Worm (Caenorhabditis elegans): ENCODE results near the gene pxmp-4.

Gene pxmp-4

ce11 chrIV:326564-327070, 10.4 kb downstream of the pxmp-4 start, which contains the start of gene col-101:
Gene col-101 (minus strand): TSS chrIV:327020.
- no peak for TF ChIP-seq zip-8 (tag; optimal IDR thresholded peaks at IDR 0.05)
- TF ChIP-seq cnd-1 (tag; optimal IDR thresholded peaks at IDR 0.05), result no peak
- no peak for TF ChIP-seq nhr-28 (tag; optimal IDR thresholded peaks at IDR 0.05)
- TF ChIP-seq nhr-237 (tag; optimal IDR thresholded peaks at IDR 0.05), result no peak
- TF ChIP-seq elt-1 (tag; optimal IDR thresholded peaks at IDR 0.05; ENCODE audit: borderline replicate concordance, insufficient read depth), result no peak
- TF ChIP-seq ces-1 (GFP tag; optimal IDR thresholded peaks at IDR 0.05), result no peak
- no peak for TF ChIP-seq hlh-1 (tag; optimal IDR thresholded peaks at IDR 0.05)
- no peak for TF ChIP-seq elt-3 (tag; optimal IDR thresholded peaks at IDR 0.05)
- TF ChIP-seq ztf-11 (tag; optimal IDR thresholded peaks at IDR 0.05), result no peak
- TF ChIP-seq M03D4.4 (tag; optimal IDR thresholded peaks at IDR 0.05), result no peak
- TF ChIP-seq ham-2 (GFP tag; optimal IDR thresholded peaks at IDR 0.05), result no peak
- TF ChIP-seq nhr-2 (tag; optimal IDR thresholded peaks at IDR 0.05), result no peak

ce11 chrIV:325640-326039, 11.3 kb downstream of the pxmp-4 start:
- no peak for TF ChIP-seq elt-1 (tag; optimal IDR thresholded peaks at IDR 0.05; ENCODE audit: borderline replicate concordance, insufficient read depth)
- no peak for TF ChIP-seq mep-1 (tag; optimal IDR thresholded peaks at IDR 0.05)
- no peak for TF ChIP-seq lin-32 (GFP tag; optimal IDR thresholded peaks at IDR 0.05)
- TF ChIP-seq hlh-1 (tag; optimal IDR thresholded peaks at IDR 0.05), result no peak
- TF ChIP-seq ceh-39 (tag; optimal IDR thresholded peaks at IDR 0.05), result no peak
- no peak for TF ChIP-seq ztf-11 (tag; optimal IDR thresholded peaks at IDR 0.05)
- no peak for TF ChIP-seq unc-39 (tag; optimal IDR thresholded peaks at IDR 0.05)
- no peak for TF ChIP-seq nhr-2 (tag; optimal IDR thresholded peaks at IDR 0.05)
- TF ChIP-seq bed-3 (GFP tag; optimal IDR thresholded peaks at IDR 0.05), result no peak
- TF ChIP-seq nhr-237 (tag; optimal IDR thresholded peaks at IDR 0.05), result no peak

DNA sequence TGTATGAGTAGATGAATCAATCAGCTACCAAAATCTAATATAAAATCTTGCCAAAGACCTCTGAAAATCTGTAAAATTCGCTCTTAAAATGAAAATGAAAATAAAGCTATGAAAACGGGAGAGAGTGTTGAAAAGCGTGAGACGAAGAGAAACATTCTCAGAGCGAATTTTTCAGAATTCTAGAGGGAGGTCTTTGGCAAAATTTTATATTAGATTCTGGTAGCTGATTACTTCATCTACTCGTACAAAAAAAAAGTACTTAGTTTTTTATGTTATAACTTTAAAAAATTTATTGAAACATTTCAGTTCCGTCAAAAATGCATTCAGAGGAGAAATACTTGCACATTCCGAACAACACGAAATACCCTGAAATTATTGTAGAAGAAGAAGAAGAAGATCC, 12.2 kb downstream of the pxmp-4 start, which contains the start of gene drl-1:
Gene drl-1, plus strand, starts transcription at position 301 of the 400 bp plus-strand sequence.
- TF ChIP-seq hlh-1 (tag; optimal IDR thresholded peaks at IDR 0.05) (no peak), ztf-11 (tag; optimal IDR thresholded peaks at IDR 0.05) (no peak), zip-8 (tag; optimal IDR thresholded peaks at IDR 0.05) (no peak), snpc-4 (tag; optimal IDR thresholded peaks at IDR 0.05) (no peak), mls-2 (tag; optimal IDR thresholded peaks at IDR 0.05) (no peak), nhr-76 (tag; optimal IDR thresholded peaks at IDR 0.05) (no peak), elt-1 (tag; optimal IDR thresholded peaks at IDR 0.05; ENCODE audit: borderline replicate concordance, insufficient read depth) (no peak), ham-2 (GFP tag; optimal IDR thresholded peaks at IDR 0.05) (no peak), flh-1 (GFP tag; optimal IDR thresholded peaks at IDR 0.05) (no peak), blmp-1 (tag; optimal IDR thresholded peaks at IDR 0.05) (no peak)

DNA sequence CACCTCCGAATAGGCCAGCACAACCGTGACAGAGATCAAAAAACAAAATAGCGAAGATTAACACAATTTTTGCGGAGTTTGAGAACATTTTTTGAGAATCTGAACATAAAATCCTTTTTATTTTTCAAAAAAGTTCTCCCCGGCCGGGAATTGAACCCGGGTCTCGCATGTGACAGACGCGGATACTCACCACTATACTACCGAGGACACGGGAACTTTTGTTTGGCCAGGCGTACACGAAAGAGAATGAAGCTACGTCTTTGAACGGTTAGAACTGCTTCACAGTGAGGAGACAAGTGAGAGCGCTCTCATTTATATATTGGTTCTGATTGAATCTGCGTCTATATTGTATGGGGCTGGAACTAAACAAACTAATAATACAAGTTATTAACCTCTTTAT, 14.5 kb downstream of the pxmp-4 start, which contains the start of gene grl-26:
Gene grl-26, minus strand, starts transcription at position 318 of the 400 bp plus-strand sequence.
- TF ChIP-seq ceh-43 (GFP tag; optimal IDR thresholded peaks at IDR 0.05) (peak; percentile 10), ztf-11 (tag; optimal IDR thresholded peaks at IDR 0.05) (no peak), flh-1 (GFP tag; optimal IDR thresholded peaks at IDR 0.05) (no peak), nhr-12 (tag; optimal IDR thresholded peaks at IDR 0.05) (no peak), nhr-76 (tag; optimal IDR thresholded peaks at IDR 0.05) (no peak), drap-1 (GFP tag; optimal IDR thresholded peaks at IDR 0.05) (peak; percentile 66), sptf-1 (tag; optimal IDR thresholded peaks at IDR 0.05) (peak; percentile 78), ceh-39 (tag; optimal IDR thresholded peaks at IDR 0.05) (no peak), lin-32 (GFP tag; optimal IDR thresholded peaks at IDR 0.05) (peak; percentile 67), pha-4 (tag; optimal IDR thresholded peaks at IDR 0.05) (peak; percentile 3), cnd-1 (tag; optimal IDR thresholded peaks at IDR 0.05) (peak; percentile 38), unc-62 (GFP tag; optimal IDR thresholded peaks at IDR 0.05) (no peak), nhr-28 (tag; optimal IDR thresholded peaks at IDR 0.05) (no peak), hlh-1 (tag; optimal IDR thresholded peaks at IDR 0.05) (peak; percentile 52), M03D4.4 (tag; optimal IDR thresholded peaks at IDR 0.05) (peak; percentile 59), mls-2 (tag; optimal IDR thresholded peaks at IDR 0.05) (peak; percentile 47), sem-2 (GFP tag; optimal IDR thresholded peaks at IDR 0.05) (peak; percentile 38), unc-120 (tag; optimal IDR thresholded peaks at IDR 0.05; ENCODE audit: poor library complexity, severe bottlenecking) (peak; percentile 65), elt-3 (tag; optimal IDR thresholded peaks at IDR 0.05) (no peak), bed-3 (GFP tag; optimal IDR thresholded peaks at IDR 0.05) (peak; percentile 24), ceh-83 (GFP tag; optimal IDR thresholded peaks at IDR 0.05) (peak; percentile 67), mep-1 (tag; optimal IDR thresholded peaks at IDR 0.05) (peak; percentile 26)

Data from whole organism, mixed stage, embryonic.